Worm (Caenorhabditis elegans): ENCODE measurements around the gene lea-1.
"Not testable (repeated sequence)": the region's sequence is repeated elsewhere in the genome, so short reads cannot be mapped to it uniquely, and the experiment has no call there.

ce11 chrV:9980731-9981483, 30.8 kb upstream of the lea-1 start, which contains the start of the genes ruvb-1 and tofu-1:
- TF ChIP-seq T22C8.4, ztf-29 (GFP tag; IDR thresholded peaks at IDR 0.05): not testable (repeated sequence)
- TF ChIP-seq ztf-23 (GFP tag; IDR thresholded peaks at IDR 0.05) (peak; percentile 68; the same call in 1 of the 2 replicates), ref-1 (GFP tag; conservative IDR thresholded peaks at IDR 0.05) (peak; percentile 55; the same call in 1 of the 2 replicates)

Measured in whole organism, midembryonic.